Fruit fly (Drosophila melanogaster) whole organism, embryonic: ENCODE measurements around the gene CG15012.

ENCODE experiments used
- Antp ChIP-seq: fragments of 200-800 bp; sonication (Bioruptor generic); optimal IDR thresholded peaks from 3 replicates; lab custom pipeline; 2016; ENCODE audit warnings: missing biosample characterization, missing genetic modification characterization
- Asciz ChIP-seq: fragments of 200-800 bp; sonication (Bioruptor generic); optimal IDR thresholded peaks from 2 replicates; lab custom pipeline; 2017; ENCODE audit warnings: missing biosample characterization, mild to moderate bottlenecking, missing genetic modification characterization, missing genetic modification reagents
- CG10274 ChIP-seq: fragments of 200-800 bp; sonication (Bioruptor generic); optimal IDR thresholded peaks from 3 replicates; lab custom pipeline; 2017; ENCODE audit warnings: missing biosample characterization, mild to moderate bottlenecking, missing genetic modification characterization
- CG10959 ChIP-seq: fragments of 200-800 bp; sonication (Bioruptor generic); IDR thresholded peaks from 2 replicates; pipeline ENCODE4 v1.3.6; 2022; ENCODE audit warnings: missing biosample characterization, missing genetic modification characterization
- CG12659 ChIP-seq: fragments of 200-800 bp; sonication (Bioruptor generic); optimal IDR thresholded peaks from 3 replicates; lab custom pipeline; 2017; ENCODE audit warnings: mild to moderate bottlenecking, missing biosample characterization, missing genetic modification reagents, missing genetic modification characterization
- CG14050 ChIP-seq: fragments of 200-800 bp; sonication (Bioruptor generic); IDR thresholded peaks from 3 replicates; pipeline ENCODE4 v1.3.6; 2022; ENCODE audit warnings: missing biosample characterization, missing genetic modification characterization
- CG14441 ChIP-seq: fragments of 200-800 bp; sonication (Bioruptor generic); IDR thresholded peaks from 2 replicates; pipeline ENCODE4 v1.3.6; 2022; ENCODE audit warnings: missing biosample characterization, missing genetic modification characterization
- CG14667 ChIP-seq: fragments of 200-800 bp; sonication (Bioruptor generic); IDR thresholded peaks from 2 replicates; pipeline ENCODE4 v1.3.6; 2022; ENCODE audit warnings: missing biosample characterization, missing genetic modification characterization
- CG1529 ChIP-seq: fragments of 200-800 bp; sonication (Bioruptor generic); optimal IDR thresholded peaks from 3 replicates; lab custom pipeline; 2018; ENCODE audit warnings: missing biosample characterization, missing genetic modification characterization
- CG1647 ChIP-seq: fragments of 200-800 bp; sonication (Bioruptor generic); optimal IDR thresholded peaks from 3 replicates; lab custom pipeline; 2016; ENCODE audit warnings: missing biosample characterization, missing genetic modification characterization
- CG16815 ChIP-seq: fragments of 200-800 bp; sonication (Bioruptor generic); optimal IDR thresholded peaks from 3 replicates; lab custom pipeline; 2017; ENCODE audit warnings: missing biosample characterization, mild to moderate bottlenecking, missing genetic modification characterization
- CG16863 ChIP-seq: fragments of 200-800 bp; sonication (Bioruptor generic); optimal IDR thresholded peaks from 3 replicates; lab custom pipeline; 2016; ENCODE audit warnings: missing biosample characterization, missing genetic modification characterization
- CG17328 ChIP-seq: fragments of 200-800 bp; sonication (Bioruptor generic); IDR thresholded peaks from 2 replicates; pipeline ENCODE4 v1.3.6; 2022; ENCODE audit warnings: missing biosample characterization, missing genetic modification characterization
- CG17361 ChIP-seq: fragments of 200-800 bp; sonication (Bioruptor generic); IDR thresholded peaks from 3 replicates; pipeline ENCODE4 v1.3.6; 2022; ENCODE audit warnings: missing biosample characterization, missing genetic modification characterization
- CG2129 ChIP-seq: fragments of 200-800 bp; sonication (Bioruptor generic); IDR thresholded peaks from 2 replicates; pipeline ENCODE4 v1.3.6; 2022; ENCODE audit warnings: missing biosample characterization, missing genetic modification characterization; ENCODE audit not compliant: partially characterized antibody
- CG2889 ChIP-seq: fragments of 200-800 bp; sonication (Bioruptor generic); IDR thresholded peaks from 3 replicates; pipeline ENCODE4 v1.3.6; 2022; ENCODE audit warnings: missing biosample characterization, missing genetic modification characterization
- CG30403 ChIP-seq: fragments of 200-800 bp; sonication (Bioruptor generic); optimal IDR thresholded peaks from 3 replicates; lab custom pipeline; 2016; ENCODE audit warnings: missing biosample characterization, missing genetic modification characterization
- CG3163 ChIP-seq: fragments of 200-800 bp; sonication (Bioruptor generic); optimal IDR thresholded peaks from 3 replicates; lab custom pipeline; 2016; ENCODE audit warnings: missing biosample characterization, missing genetic modification characterization
- CG32532 ChIP-seq: fragments of 200-800 bp; sonication (Bioruptor generic); IDR thresholded peaks from 2 replicates; pipeline ENCODE4 v1.3.6; 2022; ENCODE audit warnings: missing biosample characterization, missing genetic modification characterization
- CG5953 ChIP-seq: fragments of 200-800 bp; sonication (Bioruptor generic); IDR thresholded peaks from 2 replicates; pipeline ENCODE4 v1.3.6; 2022; ENCODE audit warnings: missing biosample characterization, missing genetic modification characterization
- CG6791 ChIP-seq: fragments of 200-800 bp; sonication (Bioruptor generic); IDR thresholded peaks from 3 replicates; pipeline ENCODE4 v1.3.6; 2022; ENCODE audit warnings: missing biosample characterization, missing genetic modification characterization; ENCODE audit not compliant: partially characterized antibody
- CG6813 ChIP-seq: fragments of 200-800 bp; sonication (Bioruptor generic); optimal IDR thresholded peaks from 2 replicates; lab custom pipeline; 2017; ENCODE audit warnings: missing biosample characterization, missing genetic modification characterization, mild to moderate bottlenecking, moderate library complexity, missing genetic modification reagents
- CkIIα-i1 ChIP-seq: fragments of 200-800 bp; sonication (Bioruptor generic); IDR thresholded peaks from 2 replicates; pipeline ENCODE4 v1.3.6; 2022; ENCODE audit warnings: missing biosample characterization, missing genetic modification characterization
- Eip74EF ChIP-seq, 2 experiments: fragments of 200-800 bp in 1 of 2; fragments of >200 bp in 1 of 2; sonication (Bioruptor generic) in 1 of 2; optimal IDR thresholded peaks; 2 replicates each; lab custom pipeline; 2017 to 2019; ENCODE audit warnings: missing biosample characterization in 2 of 2, missing genetic modification characterization in 2 of 2, mild to moderate bottlenecking in 1 of 2, moderate library complexity in 1 of 2
- Fer3 ChIP-seq: fragments of 200-800 bp; sonication (Bioruptor generic); optimal IDR thresholded peaks from 2 replicates; lab custom pipeline; 2018; ENCODE audit warnings: missing biosample characterization, mild to moderate bottlenecking, missing genetic modification characterization, moderate library complexity
- HLH3B ChIP-seq: fragments of 200-800 bp; sonication (Bioruptor generic); IDR thresholded peaks from 2 replicates; pipeline ENCODE4 v1.3.6; 2022; ENCODE audit warnings: missing biosample characterization, missing genetic modification characterization
- Hmr ChIP-seq: fragments of 200-800 bp; sonication (Bioruptor generic); optimal IDR thresholded peaks from 3 replicates; lab custom pipeline; 2017; ENCODE audit warnings: mild to moderate bottlenecking, missing biosample characterization, missing genetic modification reagents, missing genetic modification characterization
- Lpt ChIP-seq: fragments of >200 bp; optimal IDR thresholded peaks from 2 replicates; lab custom pipeline; 2018; ENCODE audit warnings: missing biosample characterization, missing genetic modification characterization
- Mrtf ChIP-seq: fragments of 200-800 bp; sonication (Bioruptor generic); IDR thresholded peaks from 3 replicates; pipeline ENCODE4 v1.3.6; 2022; ENCODE audit warnings: missing biosample characterization, missing genetic modification characterization
- Nf-YA ChIP-seq: fragments of 200-800 bp; sonication (Bioruptor generic); IDR thresholded peaks from 2 replicates; pipeline ENCODE4 v1.3.6; 2022; ENCODE audit warnings: missing biosample characterization, missing genetic modification characterization
- NfI ChIP-seq: fragments of 200-800 bp; sonication (Bioruptor generic); optimal IDR thresholded peaks from 3 replicates; lab custom pipeline; 2018; ENCODE audit warnings: missing biosample characterization, mild to moderate bottlenecking, missing genetic modification characterization, moderate library complexity
- Ptx1 ChIP-seq: fragments of 200-800 bp; sonication (Bioruptor generic); IDR thresholded peaks from 2 replicates; pipeline ENCODE4 v1.3.6; 2022; ENCODE audit warnings: missing biosample characterization, missing genetic modification characterization
- Rx ChIP-seq: fragments of 200-800 bp; sonication (Bioruptor generic); IDR thresholded peaks from 2 replicates; pipeline ENCODE4 v1.3.6; 2022; ENCODE audit warnings: missing biosample characterization, missing genetic modification characterization
- Sin3A ChIP-seq: fragments of >200 bp; optimal IDR thresholded peaks from 2 replicates; lab custom pipeline; 2018
- Ssrp ChIP-seq: fragments of 200-800 bp; sonication (Bioruptor generic); optimal IDR thresholded peaks from 2 replicates; lab custom pipeline; 2018; ENCODE audit warnings: missing biosample characterization, mild to moderate bottlenecking, missing genetic modification characterization, moderate library complexity
- chn ChIP-seq: fragments of 200-800 bp; sonication (Bioruptor generic); optimal IDR thresholded peaks from 2 replicates; lab custom pipeline; 2016; ENCODE audit warnings: missing biosample characterization, missing genetic modification characterization
- ci ChIP-seq: fragments of 200-800 bp; sonication (Bioruptor generic); IDR thresholded peaks from 3 replicates; pipeline ENCODE4 v1.3.6; 2022; ENCODE audit warnings: missing biosample characterization, missing genetic modification characterization
- en ChIP-seq: fragments of 200-800 bp; sonication (Bioruptor generic); optimal IDR thresholded peaks from 2 replicates; lab custom pipeline; 2016; ENCODE audit warnings: missing biosample characterization, missing genetic modification characterization
- eve ChIP-seq, 2 experiments: fragments of >200 bp; optimal IDR thresholded peaks; 2 replicates each; lab custom pipeline; 2017; ENCODE audit warnings: missing biosample characterization in 2 of 2, missing genetic modification characterization in 2 of 2
- gro ChIP-seq: fragments of 200-800 bp; sonication (Bioruptor generic); optimal IDR thresholded peaks from 2 replicates; lab custom pipeline; 2016; ENCODE audit warnings: missing biosample characterization, missing genetic modification characterization
- gt ChIP-seq: fragments of 200-800 bp; sonication (Bioruptor generic); IDR thresholded peaks from 2 replicates; pipeline ENCODE4 v1.3.6; 2022; ENCODE audit warnings: missing biosample characterization, missing genetic modification characterization
- ham ChIP-seq: fragments of 200-800 bp; sonication (Bioruptor generic); IDR thresholded peaks from 2 replicates; pipeline ENCODE4 v1.3.6; 2022; ENCODE audit warnings: missing biosample characterization, missing genetic modification characterization
- jumu ChIP-seq: fragments of 200-800 bp; sonication (Bioruptor generic); optimal IDR thresholded peaks from 3 replicates; lab custom pipeline; 2016; ENCODE audit warnings: missing biosample characterization, missing genetic modification characterization
- lola ChIP-seq, 3 experiments: fragments of >200 bp in 2 of 3; fragments of 200-800 bp in 1 of 3; sonication (Bioruptor generic) in 1 of 3; optimal IDR thresholded peaks; 2 replicates each; lab custom pipeline; 2017 to 2019; ENCODE audit warnings: missing biosample characterization in 3 of 3, missing genetic modification characterization in 3 of 3, mild to moderate bottlenecking in 1 of 3, moderate library complexity in 1 of 3
- mld ChIP-seq: fragments of 200-800 bp; sonication (Bioruptor generic); IDR thresholded peaks from 3 replicates; pipeline ENCODE4 v1.3.6; 2022; ENCODE audit warnings: missing biosample characterization, missing genetic modification characterization; ENCODE audit not compliant: partially characterized antibody
- ranshi ChIP-seq: fragments of 200-800 bp; sonication (Bioruptor generic); IDR thresholded peaks from 2 replicates; pipeline ENCODE4 v1.3.6; 2022; ENCODE audit warnings: missing biosample characterization, missing genetic modification characterization
- ro ChIP-seq: fragments of 200-800 bp; sonication (Bioruptor generic); IDR thresholded peaks from 2 replicates; pipeline ENCODE4 v1.3.6; 2022; ENCODE audit warnings: missing biosample characterization, missing genetic modification characterization
- sc ChIP-seq, 3 experiments: fragments of >200 bp in 2 of 3; fragments of 200-800 bp in 1 of 3; sonication (Bioruptor generic) in 1 of 3; optimal IDR thresholded peaks; 2 replicates in 2 of 3; 3 replicates in 1 of 3; lab custom pipeline; 2017; ENCODE audit warnings: mild to moderate bottlenecking in 1 of 3, missing biosample characterization in 1 of 3, missing genetic modification characterization in 1 of 3, missing genetic modification reagents in 1 of 3
- sens-2 ChIP-seq: fragments of 200-800 bp; sonication (Bioruptor generic); IDR thresholded peaks from 2 replicates; pipeline ENCODE4 v1.3.6; 2022; ENCODE audit warnings: missing biosample characterization, missing genetic modification characterization
- slbo ChIP-seq: fragments of 200-800 bp; sonication (Bioruptor generic); IDR thresholded peaks from 2 replicates; pipeline ENCODE4 v1.3.6; 2022; ENCODE audit warnings: missing biosample characterization, missing genetic modification characterization
- so ChIP-seq: fragments of 200-800 bp; sonication (Bioruptor generic); IDR thresholded peaks from 3 replicates; pipeline ENCODE4 v1.3.6; 2022; ENCODE audit warnings: missing biosample characterization, missing genetic modification characterization
- tgo ChIP-seq: fragments of 200-800 bp; sonication (Bioruptor generic); IDR thresholded peaks from 3 replicates; pipeline ENCODE4 v1.3.6; 2022; ENCODE audit warnings: missing biosample characterization, missing genetic modification characterization

Gene CG15012

dm6 chr3L:4286784-4287183 lies 5.3 kb downstream of the CG15012 start, which contains the start of gene TfIIEbeta (continued):
- no peak for TF ChIP-seq CG6813 (GFP tag; lab: Kevin White, UChicago)
- no peak for TF ChIP-seq Nf-YA (GFP tag; lab: Robert Waterston, UW)
- no peak for TF ChIP-seq CG2129 (GFP tag; lab: Robert Waterston, UW)
- no peak for TF ChIP-seq chn
- peak; percentile 63 for TF ChIP-seq CG32532 (GFP tag; lab: Robert Waterston, UW)
- TF ChIP-seq CG16815: no peak
- TF ChIP-seq CG17328: no peak
- no peak for TF ChIP-seq CG1529
- TF ChIP-seq Ptx1 (GFP tag; lab: Robert Waterston, UW): peak; percentile 47
- no peak for TF ChIP-seq CG16863 (GFP tag; lab: Kevin White, UChicago)
- TF ChIP-seq lola (GFP tag; optimal IDR thresholded peaks at IDR 0.05; lab: Kevin White, UChicago): no peak
- no peak for TF ChIP-seq en
- TF ChIP-seq tgo (GFP tag; lab: Robert Waterston, UW): peak; percentile 28; the same call in 1 of the 3 replicates
- TF ChIP-seq CG10274 (GFP tag; lab: Kevin White, UChicago): no peak
- no peak for TF ChIP-seq Antp (GFP tag; lab: Kevin White, UChicago)
- TF ChIP-seq CG2889 (GFP tag; lab: Robert Waterston, UW): no peak
- TF ChIP-seq CG1647 (GFP tag; lab: Kevin White, UChicago): no peak
- TF ChIP-seq NfI (GFP tag; lab: Kevin White, UChicago): no peak
- TF ChIP-seq CG5953 (GFP tag; lab: Robert Waterston, UW): no peak
- TF ChIP-seq sc (optimal IDR thresholded peaks at IDR 0.05; lab: Kevin White, UChicago): no peak
- no peak for TF ChIP-seq sc (GFP tag; optimal IDR thresholded peaks at IDR 0.05; lab: Kevin White, UChicago)
- TF ChIP-seq ranshi (GFP tag; lab: Robert Waterston, UW): no peak
- TF ChIP-seq gt (GFP tag; lab: Robert Waterston, UW): no peak
- TF ChIP-seq CG17361 (GFP tag; lab: Robert Waterston, UW): peak; percentile 55; the same call in 2 of the 3 replicates
- no peak for TF ChIP-seq mld (GFP tag; lab: Robert Waterston, UW)
- TF ChIP-seq Eip74EF (GFP tag; optimal IDR thresholded peaks at IDR 0.05; lab: Kevin White, UChicago): no peak
- TF ChIP-seq CG6791: no peak
- no peak for TF ChIP-seq gro (GFP tag; lab: Kevin White, UChicago)
- peak; percentile 44; the same call in 2 of the 3 replicates for TF ChIP-seq ci (GFP tag; lab: Robert Waterston, UW)
- no peak for TF ChIP-seq Mrtf (GFP tag; lab: Robert Waterston, UW)
- TF ChIP-seq CG14050 (GFP tag; lab: Robert Waterston, UW): peak; percentile 24; the same call in 1 of the 3 replicates
- TF ChIP-seq ham (GFP tag; lab: Robert Waterston, UW): no peak
- peak; percentile 28 for TF ChIP-seq Asciz (GFP tag; lab: Kevin White, UChicago)
- no peak for TF ChIP-seq CG14667 (GFP tag; lab: Robert Waterston, UW)
- TF ChIP-seq Rx (GFP tag; lab: Robert Waterston, UW): no peak
- no peak for TF ChIP-seq CkIIα-i1 (GFP tag; lab: Robert Waterston, UW)
- peak; percentile 46 for TF ChIP-seq Fer3 (tag; lab: Kevin White, UChicago)
- TF ChIP-seq Lpt (GFP tag; lab: Kevin White, UChicago): no peak
- TF ChIP-seq CG12659 (GFP tag; lab: Kevin White, UChicago): peak; percentile 40
- TF ChIP-seq eve (GFP tag; optimal IDR thresholded peaks at IDR 0.05; lab: Kevin White, UChicago): no peak
- TF ChIP-seq CG3163 (GFP tag; lab: Kevin White, UChicago): no peak
- no peak for TF ChIP-seq so (GFP tag; lab: Robert Waterston, UW)
- TF ChIP-seq CG30403: no peak
- TF ChIP-seq Sin3A (lab: Kevin White, UChicago): no peak
- TF ChIP-seq CG10959 (GFP tag; lab: Robert Waterston, UW): no peak
- peak; percentile 54 for TF ChIP-seq slbo (GFP tag; lab: Robert Waterston, UW)
- TF ChIP-seq CG14441: no peak
- no peak for TF ChIP-seq jumu (GFP tag; lab: Kevin White, UChicago)
- no peak for TF ChIP-seq Hmr (GFP tag; lab: Kevin White, UChicago)
- peak; percentile 27 for TF ChIP-seq Ssrp (tag; lab: Kevin White, UChicago)
- no peak for TF ChIP-seq ro (GFP tag; lab: Robert Waterston, UW)
- 0 out of 2 replicates have a peak, but pooled peaks have one; percentile 24 for TF ChIP-seq HLH3B (GFP tag; lab: Robert Waterston, UW)
- TF ChIP-seq sens-2 (GFP tag; lab: Robert Waterston, UW): no peak
